Fruit fly (Drosophila melanogaster) whole organism, adult: ENCODE data around the gene firl.

Experiments
- cic ChIP-seq: fragments of 200-800 bp; sonication (Bioruptor generic); optimal IDR thresholded peaks from 2 replicates; lab custom pipeline; 2017; ENCODE audit warnings: missing biosample characterization, mild to moderate bottlenecking, missing genetic modification characterization, moderate library complexity
- kay ChIP-seq: fragments of 200-800 bp; sonication (Bioruptor generic); peaks from one replicate; lab custom pipeline; 2016; ENCODE audit warnings: missing biosample characterization, missing genetic modification characterization, borderline replicate concordance
- ovo ChIP-seq: fragments of 200-800 bp; sonication (Bioruptor generic); optimal IDR thresholded peaks from 2 replicates; lab custom pipeline; 2016; ENCODE audit warnings: missing biosample characterization, missing genetic modification characterization

- TF ChIP-seq ovo (GFP tag; lab: Kevin White, UChicago) (peak; percentile 12), kay (GFP tag; lab: Kevin White, UChicago) (peak; percentile 49), cic (GFP tag; lab: Kevin White, UChicago) (no peak)
Measured at dm6 chr2L:12025505-12025904, 41.1 kb downstream of the firl start.
